Fruit fly (Drosophila melanogaster) whole organism, embryonic: ENCODE results near the gene CG34149.
A peak's percentile ranks its signal among the peaks of the same experiment; 100 is the strongest.

Experiments used
- BEAF-32 ChIP-seq: fragments of 200-800 bp; sonication (Bioruptor generic); optimal IDR thresholded peaks from 3 replicates; lab custom pipeline; 2017; ENCODE audit warnings: missing biosample characterization, missing genetic modification characterization, mild to moderate bottlenecking, moderate library complexity, missing genetic modification reagents
- Bteb2 ChIP-seq: fragments of 200-800 bp; sonication (Bioruptor generic); optimal IDR thresholded peaks from 2 replicates; lab custom pipeline; 2016; ENCODE audit warnings: missing biosample characterization, missing genetic modification characterization
- CG10321 ChIP-seq: fragments of 200-800 bp; sonication (Bioruptor generic); IDR thresholded peaks from 2 replicates; pipeline ENCODE4 v1.3.6; 2022; ENCODE audit warnings: missing biosample characterization, missing genetic modification characterization
- CG10366 ChIP-seq: fragments of 200-800 bp; sonication (Bioruptor generic); IDR thresholded peaks from 2 replicates; pipeline ENCODE4 v1.3.6; 2022; ENCODE audit warnings: missing biosample characterization, missing genetic modification characterization
- CG11085 ChIP-seq: fragments of 200-800 bp; sonication (Bioruptor generic); IDR thresholded peaks from 2 replicates; pipeline ENCODE4 v1.3.6; 2022; ENCODE audit warnings: missing biosample characterization, missing genetic modification characterization
- CG1233 ChIP-seq: fragments of 200-800 bp; sonication (Bioruptor generic); optimal IDR thresholded peaks from 4 replicates; lab custom pipeline; 2018; ENCODE audit warnings: missing biosample characterization, mild to moderate bottlenecking, missing genetic modification characterization
- CG15601 ChIP-seq: fragments of 200-800 bp; sonication (Bioruptor generic); optimal IDR thresholded peaks from 3 replicates; lab custom pipeline; 2019; ENCODE audit warnings: missing biosample characterization, mild to moderate bottlenecking, missing genetic modification characterization, moderate library complexity
- CG17612 ChIP-seq: fragments of 200-800 bp; sonication (Bioruptor generic); IDR thresholded peaks from 2 replicates; pipeline ENCODE4 v1.3.6; 2022; ENCODE audit warnings: missing biosample characterization, missing genetic modification characterization
- CG17802 ChIP-seq: fragments of 200-800 bp; sonication (Bioruptor generic); optimal IDR thresholded peaks from 2 replicates; lab custom pipeline; 2018; ENCODE audit warnings: missing biosample characterization, mild to moderate bottlenecking, missing genetic modification characterization, moderate library complexity
- CG18262 ChIP-seq: fragments of 200-800 bp; optimal IDR thresholded peaks from 3 replicates; lab custom pipeline; 2019; ENCODE audit warnings: missing biosample characterization, mild to moderate bottlenecking, missing genetic modification characterization, moderate library complexity
- CG18476 ChIP-seq: fragments of 200-800 bp; sonication (Bioruptor generic); optimal IDR thresholded peaks from 2 replicates; lab custom pipeline; 2016; ENCODE audit warnings: missing biosample characterization, mild to moderate bottlenecking, missing genetic modification characterization
- CG2129 ChIP-seq: fragments of 200-800 bp; sonication (Bioruptor generic); IDR thresholded peaks from 2 replicates; pipeline ENCODE4 v1.3.6; 2022; ENCODE audit warnings: missing biosample characterization, missing genetic modification characterization; ENCODE audit not compliant: partially characterized antibody
- CG31441 ChIP-seq: fragments of 200-800 bp; sonication (Bioruptor generic); IDR thresholded peaks from 2 replicates; pipeline ENCODE4 v1.3.6; 2022; ENCODE audit warnings: missing biosample characterization, missing genetic modification characterization
- CG7556 ChIP-seq: fragments of 200-800 bp; sonication (Bioruptor generic); optimal IDR thresholded peaks from 2 replicates; lab custom pipeline; 2017; ENCODE audit warnings: missing biosample characterization, mild to moderate bottlenecking, missing genetic modification characterization
- CG7839 ChIP-seq: fragments of 200-800 bp; sonication (Bioruptor generic); optimal IDR thresholded peaks from 3 replicates; lab custom pipeline; 2018; ENCODE audit warnings: missing biosample characterization, mild to moderate bottlenecking, missing genetic modification characterization, moderate library complexity
- Dll ChIP-seq: fragments of 200-800 bp; sonication (Bioruptor generic); IDR thresholded peaks from 4 replicates; pipeline ENCODE4 v1.3.6; 2022; ENCODE audit warnings: missing biosample characterization, missing genetic modification characterization; ENCODE audit not compliant: partially characterized antibody
- E2f2 ChIP-seq: fragments of 200-800 bp; sonication (Bioruptor generic); IDR thresholded peaks from 2 replicates; pipeline ENCODE4 v1.3.6; 2022; ENCODE audit warnings: missing biosample characterization, missing genetic modification characterization
- Ets65A ChIP-seq: fragments of 200-800 bp; sonication (Bioruptor generic); peaks from one replicate; lab custom pipeline; 2016; ENCODE audit warnings: missing biosample characterization, missing genetic modification characterization
- Ets97D ChIP-seq: fragments of 200-800 bp; sonication (Bioruptor generic); optimal IDR thresholded peaks from 3 replicates; lab custom pipeline; 2016; ENCODE audit warnings: missing biosample characterization, missing genetic modification characterization
- Hsf ChIP-seq: fragments of 200-800 bp; sonication (Bioruptor generic); optimal IDR thresholded peaks from 3 replicates; lab custom pipeline; 2016; ENCODE audit warnings: missing biosample characterization, missing genetic modification characterization
- MESR4 ChIP-seq: fragments of 200-800 bp; sonication (Bioruptor generic); optimal IDR thresholded peaks from 2 replicates; lab custom pipeline; 2018; ENCODE audit warnings: missing biosample characterization, mild to moderate bottlenecking, missing genetic modification characterization, moderate library complexity
- Nf-YC ChIP-seq: fragments of 200-800 bp; optimal IDR thresholded peaks from 3 replicates; lab custom pipeline; 2019; ENCODE audit warnings: missing biosample characterization, mild to moderate bottlenecking, missing genetic modification characterization, moderate library complexity
- PHDP ChIP-seq: fragments of 200-800 bp; sonication (Bioruptor generic); optimal IDR thresholded peaks from 3 replicates; lab custom pipeline; 2018; ENCODE audit warnings: missing biosample characterization, mild to moderate bottlenecking, missing genetic modification characterization, moderate library complexity
- Scr ChIP-seq: fragments of 200-800 bp; sonication (Bioruptor generic); IDR thresholded peaks from 2 replicates; pipeline ENCODE4 v1.3.6; 2022; ENCODE audit warnings: missing biosample characterization, missing genetic modification characterization; ENCODE audit not compliant: partially characterized antibody
- Side ChIP-seq: fragments of 200-800 bp; sonication (Bioruptor generic); optimal IDR thresholded peaks from 2 replicates; lab custom pipeline; 2016; ENCODE audit warnings: missing biosample characterization, missing genetic modification characterization
- Sox100B ChIP-seq: fragments of 200-800 bp; sonication (Bioruptor generic); optimal IDR thresholded peaks from 3 replicates; lab custom pipeline; 2018; ENCODE audit warnings: missing biosample characterization, mild to moderate bottlenecking, missing genetic modification characterization
- abd-A ChIP-seq: fragments of 200-800 bp; sonication (Bioruptor generic); optimal IDR thresholded peaks from 3 replicates; lab custom pipeline; 2019; ENCODE audit warnings: missing biosample characterization, mild to moderate bottlenecking, missing genetic modification characterization, moderate library complexity
- cg ChIP-seq: fragments of 200-800 bp; sonication (Bioruptor generic); optimal IDR thresholded peaks from 3 replicates; lab custom pipeline; 2019; ENCODE audit warnings: missing biosample characterization, mild to moderate bottlenecking, missing genetic modification characterization, moderate library complexity
- dm ChIP-seq: fragments of 200-800 bp; sonication (Bioruptor generic); optimal IDR thresholded peaks from 3 replicates; lab custom pipeline; 2016; ENCODE audit warnings: missing biosample characterization, missing genetic modification characterization
- ems ChIP-seq: fragments of 200-800 bp; sonication (Bioruptor generic); optimal IDR thresholded peaks from 3 replicates; lab custom pipeline; 2016; ENCODE audit warnings: missing biosample characterization, missing genetic modification characterization
- exex ChIP-seq: fragments of 200-800 bp; sonication (Bioruptor generic); optimal IDR thresholded peaks from 4 replicates; lab custom pipeline; 2018; ENCODE audit warnings: missing biosample characterization, mild to moderate bottlenecking, missing genetic modification characterization, moderate library complexity
- eyg ChIP-seq: fragments of 200-800 bp; sonication (Bioruptor generic); optimal IDR thresholded peaks from 3 replicates; lab custom pipeline; 2016; ENCODE audit warnings: missing biosample characterization, missing genetic modification characterization
- ham ChIP-seq: fragments of 200-800 bp; sonication (Bioruptor generic); IDR thresholded peaks from 2 replicates; pipeline ENCODE4 v1.3.6; 2022; ENCODE audit warnings: missing biosample characterization, missing genetic modification characterization
- her ChIP-seq: fragments of 200-800 bp; sonication (Bioruptor generic); optimal IDR thresholded peaks from 2 replicates; lab custom pipeline; 2016; ENCODE audit warnings: missing biosample characterization, missing genetic modification characterization
- klu ChIP-seq: fragments of 200-800 bp; sonication (Bioruptor generic); IDR thresholded peaks from 2 replicates; pipeline ENCODE4 v1.3.6; 2022; ENCODE audit warnings: missing biosample characterization, missing genetic modification characterization
- lilli ChIP-seq: fragments of 200-800 bp; sonication (Bioruptor generic); optimal IDR thresholded peaks from 3 replicates; lab custom pipeline; 2016; ENCODE audit warnings: missing biosample characterization, missing genetic modification characterization
- nerfin-1 ChIP-seq: fragments of 200-800 bp; sonication (Bioruptor generic); optimal IDR thresholded peaks from 3 replicates; lab custom pipeline; 2019; ENCODE audit warnings: missing biosample characterization, mild to moderate bottlenecking, missing genetic modification characterization, moderate library complexity
- otp ChIP-seq: fragments of 200-800 bp; sonication (Bioruptor generic); IDR thresholded peaks from 3 replicates; pipeline ENCODE4, ENCODE4 v1.3.6; 2022; ENCODE audit warnings: missing biosample characterization, missing genetic modification characterization
- phol ChIP-seq: fragments of 200-800 bp; sonication (Bioruptor generic); optimal IDR thresholded peaks from 3 replicates; lab custom pipeline; 2018; ENCODE audit warnings: missing biosample characterization, mild to moderate bottlenecking, missing genetic modification characterization, moderate library complexity
- psq ChIP-seq: fragments of 200-800 bp; sonication (Bioruptor generic); optimal IDR thresholded peaks from 2 replicates; lab custom pipeline; 2017; ENCODE audit warnings: missing biosample characterization, missing genetic modification characterization
- run ChIP-seq: fragments of 200-800 bp; sonication (Bioruptor generic); optimal IDR thresholded peaks from 3 replicates; lab custom pipeline; 2018; ENCODE audit warnings: missing biosample characterization, mild to moderate bottlenecking, missing genetic modification characterization
- sna ChIP-seq: fragments of 200-800 bp; sonication (Bioruptor generic); IDR thresholded peaks from 2 replicates; pipeline ENCODE4 v1.3.6; 2022; ENCODE audit warnings: missing biosample characterization, missing genetic modification characterization; ENCODE audit not compliant: partially characterized antibody
- tap ChIP-seq: fragments of 200-800 bp; optimal IDR thresholded peaks from 3 replicates; lab custom pipeline; 2019; ENCODE audit warnings: missing biosample characterization, mild to moderate bottlenecking, missing genetic modification characterization, moderate library complexity
- trem ChIP-seq: fragments of 200-800 bp; optimal IDR thresholded peaks from 3 replicates; lab custom pipeline; 2019; ENCODE audit warnings: missing biosample characterization, mild to moderate bottlenecking, missing genetic modification characterization, moderate library complexity
- ttk ChIP-seq: fragments of 200-800 bp; sonication (Bioruptor generic); IDR thresholded peaks from 2 replicates; pipeline ENCODE4 v2.1.2; 2022; ENCODE audit warnings: missing biosample characterization, missing genetic modification characterization
- vnd ChIP-seq: fragments of 200-800 bp; sonication (Bioruptor generic); IDR thresholded peaks from 3 replicates; pipeline ENCODE4 v1.3.6; 2022; ENCODE audit warnings: missing biosample characterization, missing genetic modification characterization; ENCODE audit not compliant: partially characterized antibody
- zen2 ChIP-seq: fragments of 200-800 bp; sonication (Bioruptor generic); IDR thresholded peaks from 3 replicates; pipeline ENCODE4 v1.3.6; 2022; ENCODE audit warnings: missing biosample characterization, missing genetic modification characterization; ENCODE audit not compliant: partially characterized antibody

CG34149 gene

DNA sequence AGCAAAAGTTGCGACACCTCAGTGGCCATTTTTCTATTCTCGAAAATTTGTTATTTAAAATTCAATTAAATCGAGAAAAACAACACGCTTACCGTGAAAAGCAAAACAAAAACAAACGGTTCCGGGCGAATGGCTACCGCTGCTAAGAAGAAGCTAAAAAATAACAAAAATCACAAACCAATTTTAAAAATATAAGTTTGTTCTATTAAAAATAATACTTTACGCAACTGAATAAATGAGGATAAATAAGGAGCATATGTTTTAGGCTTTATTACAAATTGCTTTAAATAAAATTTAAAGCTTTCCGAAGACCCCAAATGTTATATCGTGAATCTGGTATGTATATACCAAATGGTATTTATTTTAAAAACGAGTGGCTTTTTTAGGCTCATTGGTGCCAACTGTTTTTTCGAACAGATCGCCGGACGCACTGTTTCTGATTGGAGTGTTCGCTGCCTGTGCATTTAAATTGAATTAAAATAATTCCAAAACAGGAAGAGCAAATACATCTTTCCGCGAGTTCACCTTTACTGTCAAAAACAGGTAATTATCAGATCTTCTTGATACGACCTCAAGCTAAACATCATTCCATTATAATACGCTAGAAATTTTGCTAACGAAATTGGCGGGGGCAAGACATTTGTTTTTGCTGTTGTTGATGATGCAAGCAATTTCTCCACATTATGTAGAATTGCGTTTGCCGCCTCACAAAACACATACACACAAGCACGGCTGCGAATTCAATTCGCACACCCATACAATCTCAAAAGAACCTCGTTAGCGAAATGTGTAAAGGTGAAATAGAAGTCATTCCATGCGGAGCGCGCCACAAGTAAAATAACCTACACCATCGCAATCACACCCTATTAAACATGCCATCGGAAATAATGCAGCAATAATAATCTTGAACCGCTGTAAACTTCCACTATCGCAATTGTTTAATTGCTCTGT, 12.5 kb upstream of the CG34149 start, which contains the start of the genes Polr3F and PyK (continued):
- no peak for TF ChIP-seq CG10321 (GFP tag; lab: Robert Waterston, UW)
- no peak; the same call in 2 of the 3 replicates for TF ChIP-seq otp (GFP tag; lab: Robert Waterston, UW)
- TF ChIP-seq psq (GFP tag; lab: Kevin White, UChicago) = no peak
- TF ChIP-seq CG18262 (tag; lab: Kevin White, UChicago) = peak; percentile 34
- no peak for TF ChIP-seq Side (GFP tag; lab: Kevin White, UChicago)
- peak; percentile 40 for TF ChIP-seq CG15601 (tag; lab: Kevin White, UChicago)
- TF ChIP-seq CG31441 (GFP tag; lab: Robert Waterston, UW) = peak; percentile 50; the same call in 1 of the 2 replicates
- peak; percentile 22 for TF ChIP-seq Hsf (GFP tag; lab: Kevin White, UChicago)
- peak; percentile 25 for TF ChIP-seq dm
- TF ChIP-seq CG11085 (GFP tag; lab: Robert Waterston, UW) = no peak
- no peak for TF ChIP-seq CG17612 (GFP tag; lab: Robert Waterston, UW)
- peak; percentile 11 for TF ChIP-seq Sox100B
- TF ChIP-seq CG1233 (GFP tag; lab: Kevin White, UChicago) = no peak
- 0 out of 2 replicates have a peak, but pooled peaks have one; percentile 17 for TF ChIP-seq sna (GFP tag; lab: Robert Waterston, UW)
- TF ChIP-seq run (tag; lab: Kevin White, UChicago) = no peak
- TF ChIP-seq Scr = peak; percentile 7; the same call in 1 of the 2 replicates
- TF ChIP-seq Ets97D (GFP tag; lab: Kevin White, UChicago) = peak; percentile 36
- peak; percentile 47 for TF ChIP-seq phol (tag; lab: Kevin White, UChicago)
- TF ChIP-seq her = no peak
- TF ChIP-seq PHDP (tag; lab: Kevin White, UChicago) = peak; percentile 56
- TF ChIP-seq ham (GFP tag; lab: Robert Waterston, UW) = no peak
- peak; percentile 71 for TF ChIP-seq E2f2 (GFP tag; lab: Robert Waterston, UW)
- peak; percentile 25 for TF ChIP-seq cg (GFP tag; lab: Kevin White, UChicago)
- peak; percentile 24 for TF ChIP-seq CG18476 (GFP tag; lab: Kevin White, UChicago)
- TF ChIP-seq klu (GFP tag; lab: Robert Waterston, UW) = no peak
- peak; percentile 28 for TF ChIP-seq CG7839
- peak; percentile 50 for TF ChIP-seq BEAF-32 (GFP tag; lab: Kevin White, UChicago)
- peak; percentile 57 for TF ChIP-seq trem (tag; lab: Kevin White, UChicago)
- peak; percentile 6 for TF ChIP-seq Bteb2 (GFP tag; lab: Kevin White, UChicago)
- peak; percentile 5 for TF ChIP-seq CG7556 (GFP tag; lab: Kevin White, UChicago)

DNA sequence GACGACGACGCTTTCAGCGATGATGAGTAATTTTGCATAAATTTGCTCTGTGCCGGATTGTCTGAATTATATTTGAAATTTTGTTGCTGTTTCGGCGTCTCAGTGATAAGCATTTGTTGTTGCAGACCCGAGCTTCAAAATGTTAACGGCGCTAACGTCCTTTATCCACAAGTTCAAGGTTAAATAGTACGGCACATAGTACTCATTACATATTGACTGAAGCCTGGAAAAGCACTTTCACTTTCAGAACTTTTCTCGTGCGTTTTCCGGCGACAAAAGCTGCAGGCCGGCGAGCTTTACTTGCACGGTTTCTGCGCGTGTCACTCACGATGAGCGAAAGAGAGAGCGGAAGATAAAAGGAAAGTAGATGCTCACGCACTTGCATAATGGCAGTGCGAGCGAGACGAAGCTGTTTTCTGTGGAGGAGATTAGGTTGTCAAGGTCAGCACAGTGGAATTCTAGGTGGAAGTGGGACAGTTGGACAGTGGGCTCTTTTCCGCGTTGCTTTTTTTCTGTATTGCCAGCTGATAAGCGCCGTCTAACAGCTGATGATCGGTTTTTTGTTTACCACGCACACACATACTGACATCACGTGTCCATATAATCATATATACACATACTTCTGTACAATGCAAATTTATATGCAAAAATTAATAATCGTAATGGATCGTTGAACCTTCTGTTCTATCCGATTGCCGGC, 11.7 kb upstream of the CG34149 start:
- TF ChIP-seq eyg (GFP tag; lab: Kevin White, UChicago) (no peak), vnd (GFP tag; lab: Robert Waterston, UW) (peak; percentile 60), ttk (GFP tag; lab: Robert Waterston, UW) (no peak), tap (tag; lab: Kevin White, UChicago) (no peak), nerfin-1 (tag; lab: Kevin White, UChicago) (peak; percentile 60), zen2 (GFP tag; lab: Robert Waterston, UW) (0 out of 3 replicates have a peak, but pooled peaks have one; percentile 42), CG2129 (GFP tag; lab: Robert Waterston, UW) (no peak), Nf-YC (tag; lab: Kevin White, UChicago) (peak; percentile 9), ems (GFP tag; lab: Kevin White, UChicago) (no peak), abd-A (peak; percentile 38), MESR4 (no peak), CG17802 (tag; lab: Kevin White, UChicago) (no peak), Ets65A (GFP tag; lab: Kevin White, UChicago) (no peak), Dll (GFP tag; lab: Robert Waterston, UW) (peak; percentile 75), lilli (GFP tag; lab: Kevin White, UChicago) (no peak), CG10366 (GFP tag; lab: Robert Waterston, UW) (no peak), exex (peak; percentile 39)
